Worm (Caenorhabditis elegans): ENCODE data around the gene cbs-1.

cbs-1 gene

ce11 chrX:10084050-10084672, 30.1 kb downstream of the cbs-1 start, which contains the start of gene W07E11.1 (continued):
- TF ChIP-seq zfp-3 (GFP tag; conservative IDR thresholded peaks at IDR 0.05) (no peak), lin-15B (tag; optimal IDR thresholded peaks at IDR 0.05) (no peak), zip-2 (tag; optimal IDR thresholded peaks at IDR 0.05) (peak; percentile 36), ztf-7 (tag; optimal IDR thresholded peaks at IDR 0.05) (no peak), hmg-1.1 (GFP tag; IDR thresholded peaks at IDR 0.05) (no peak), lin-39 (tag; optimal IDR thresholded peaks at IDR 0.05) (no peak), T26A8.4 (GFP tag; IDR thresholded peaks at IDR 0.05) (peak; percentile 61), madf-5 (GFP tag; IDR thresholded peaks at IDR 0.05) (no peak), mep-1 (tag; optimal IDR thresholded peaks at IDR 0.05) (peak; percentile 18), T20F7.1 (GFP tag; optimal IDR thresholded peaks at IDR 0.05) (peak; percentile 48), ceh-44 (GFP tag; IDR thresholded peaks at IDR 0.05) (no peak), madf-9 (GFP tag; conservative IDR thresholded peaks at IDR 0.05) (no peak), daf-8 (GFP tag; IDR thresholded peaks at IDR 0.05) (no peak), mxl-3 (GFP tag; optimal IDR thresholded peaks at IDR 0.05) (peak; percentile 77), nhr-77 (tag; optimal IDR thresholded peaks at IDR 0.05) (peak; percentile 59), ceh-62 (tag; optimal IDR thresholded peaks at IDR 0.05) (no peak), egl-43 (GFP tag; IDR thresholded peaks at IDR 0.05) (no peak), mdl-1 (tag; optimal IDR thresholded peaks at IDR 0.05) (peak in 1 of 2 experiments; percentile 20), snpc-4 (tag; optimal IDR thresholded peaks at IDR 0.05) (no peak), fkh-10 (GFP tag; optimal IDR thresholded peaks at IDR 0.05) (no peak), Y105C5A.15 (GFP tag; IDR thresholded peaks at IDR 0.05) (no peak), mxl-2 (GFP tag; conservative IDR thresholded peaks at IDR 0.05) (peak; percentile 69; the same call in 1 of the 2 replicates), mes-2 (tag; optimal IDR thresholded peaks at IDR 0.05; ENCODE audit: poor library complexity, severe bottlenecking) (peak; percentile 59), nhr-102 (tag; optimal IDR thresholded peaks at IDR 0.05) (peak; percentile 87), nhr-48 (tag; optimal IDR thresholded peaks at IDR 0.05) (peak; percentile 95), saeg-2 (GFP tag; IDR thresholded peaks at IDR 0.05) (peak; percentile 81; the same call in 1 of the 2 replicates), hif-1 (tag; optimal IDR thresholded peaks at IDR 0.05) (peak; percentile 22 to 46), jun-1 (tag; optimal IDR thresholded peaks at IDR 0.05) (no peak), Y75B8A.6 (GFP tag; IDR thresholded peaks at IDR 0.05) (no peak), php-3 (GFP tag; IDR thresholded peaks at IDR 0.05) (peak; percentile 84), lim-7 (GFP tag; IDR thresholded peaks at IDR 0.05) (no peak), daf-16 (GFP tag; optimal IDR thresholded peaks at IDR 0.05) (peak in 1 of 2 experiments; percentile 87), daf-16 (tag; optimal IDR thresholded peaks at IDR 0.05) (peak; percentile 98), nhr-10 (tag; optimal IDR thresholded peaks at IDR 0.05) (peak; percentile 51), set-16 (GFP tag; IDR thresholded peaks at IDR 0.05) (no peak), Y5F2A.4 (GFP tag; optimal IDR thresholded peaks at IDR 0.05) (no peak), mdt-29 (GFP tag; IDR thresholded peaks at IDR 0.05) (no peak), daf-19 (GFP tag; conservative IDR thresholded peaks at IDR 0.05) (no peak), aly-2 (tag; optimal IDR thresholded peaks at IDR 0.05) (no peak), duxl-1 (tag; optimal IDR thresholded peaks at IDR 0.05; ENCODE audit: poor library complexity) (no peak), zfp-2 (tag; optimal IDR thresholded peaks at IDR 0.05) (no peak), dmd-6 (GFP tag; IDR thresholded peaks at IDR 0.05) (peak; percentile 66), nhr-28 (tag; optimal IDR thresholded peaks at IDR 0.05) (peak; percentile 94), zag-1 (tag; optimal IDR thresholded peaks at IDR 0.05) (no peak)
